Worm (Caenorhabditis elegans): ENCODE measurements around the gene eif-1.

ce11 chrII:4993530-4994192 lies at the start of gene eif-1, which contains the start of gene vps-24:
- TF ChIP-seq snpc-4 (tag; optimal IDR thresholded peaks at IDR 0.05) (no peak), nhr-76 (tag; optimal IDR thresholded peaks at IDR 0.05) (no peak), dpl-1 (GFP tag; optimal IDR thresholded peaks at IDR 0.05) (peak; percentile 71), dmd-6 (GFP tag; IDR thresholded peaks at IDR 0.05) (no peak), aly-2 (tag; optimal IDR thresholded peaks at IDR 0.05) (no peak), duxl-1 (tag; optimal IDR thresholded peaks at IDR 0.05; ENCODE audit: poor library complexity) (no peak), lin-15B (tag; optimal IDR thresholded peaks at IDR 0.05) (no peak), set-16 (GFP tag; IDR thresholded peaks at IDR 0.05) (no peak), egl-43 (GFP tag; IDR thresholded peaks at IDR 0.05) (no peak), nhr-77 (tag; optimal IDR thresholded peaks at IDR 0.05) (no peak), dve-1 (tag; optimal IDR thresholded peaks at IDR 0.05; ENCODE audit: insufficient read depth) (peak; percentile 16), pqm-1 (tag; optimal IDR thresholded peaks at IDR 0.05) (no peak), mep-1 (tag; optimal IDR thresholded peaks at IDR 0.05) (peak; percentile 18), egl-27 (tag; optimal IDR thresholded peaks at IDR 0.05) (no peak)
